Worm (Caenorhabditis elegans) whole organism, L4 larva: ENCODE data around the gene gldc-1.

Experiments
- dpl-1 ChIP-seq: fragments of 150-350 bp; optimal IDR thresholded peaks from 2 replicates; lab custom pipeline; 2014; ENCODE audit warnings: missing biosample characterization, missing genetic modification reagents, missing genetic modification characterization
- nhr-237 ChIP-seq: sonication (generic microtip); optimal IDR thresholded peaks from 2 replicates; lab custom pipeline; 2017; ENCODE audit warnings: missing biosample characterization, missing genetic modification characterization
- saeg-2 ChIP-seq: fragments of 200-800 bp; sonication (Bioruptor generic); IDR thresholded peaks from 2 replicates; pipeline ENCODE4 v1.3.6; 2022; ENCODE audit warnings: missing genetic modification reagents, missing genetic modification characterization, missing compliant biosample characterization
- unc-62 ChIP-seq, 3 experiments: fragments of 150-350 bp in 1 of 3; sonication (generic microtip); optimal IDR thresholded peaks in 2 of 3; peaks in 1 of 3; 1 replicate in 1 of 3; 2 replicates in 2 of 3; lab custom pipeline; 2014 to 2017; ENCODE audit warnings: missing biosample characterization in 3 of 3, missing genetic modification characterization in 3 of 3, missing genetic modification reagents in 3 of 3, missing genotype in 1 of 3

DNA sequence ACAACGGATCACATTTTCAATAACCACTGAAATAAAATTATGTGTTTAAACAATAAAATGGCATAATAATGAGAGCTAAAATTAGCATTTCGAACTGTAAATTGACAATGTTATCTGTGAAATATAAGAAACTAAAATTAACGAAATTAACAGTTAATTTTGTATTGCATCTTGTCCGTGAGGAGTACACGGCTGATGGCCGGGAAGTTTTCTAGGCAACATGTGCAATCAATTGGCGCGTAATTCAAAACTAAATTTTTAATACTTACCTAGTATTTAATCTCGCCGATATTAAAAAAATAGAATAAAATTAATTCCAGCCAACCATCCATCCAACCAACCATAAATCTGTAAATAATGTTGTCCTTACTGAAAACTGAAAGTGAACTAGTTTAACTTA lies 11.3 kb downstream of the gldc-1 start:
- TF ChIP-seq dpl-1 (GFP tag; lab: Kevin White, UChicago) (peak; percentile 98), unc-62 (GFP tag; optimal IDR thresholded peaks at IDR 0.05 in 1 of 2; lab: Kevin White, UChicago) (peak in 1 of 2 experiments; percentile 86), unc-62 (tag; optimal IDR thresholded peaks at IDR 0.05; lab: Kevin White, UChicago) (no peak), saeg-2 (GFP tag; lab: Robert Waterston, UW) (no peak), nhr-237 (tag; lab: Kevin White, UChicago) (no peak)
